Worm (Caenorhabditis elegans) whole organism, young adult: ENCODE data around the gene T19H12.6.
A peak's percentile ranks its signal among the peaks of the same experiment; 100 is the strongest.

Experiments
- B0019.2 ChIP-seq: fragments of 200-800 bp; sonication (Bioruptor generic); conservative IDR thresholded peaks from 2 replicates; pipeline ENCODE4 v1.3.6; 2022; ENCODE audit warnings: missing genetic modification reagents, missing genetic modification characterization, missing compliant biosample characterization
- B0261.1 ChIP-seq: sonication (generic microtip); optimal IDR thresholded peaks from 2 replicates; lab custom pipeline; 2016; ENCODE audit warnings: mild to moderate bottlenecking, missing genetic modification characterization, moderate library complexity, missing compliant biosample characterization
- B0336.3 ChIP-seq: fragments of 200-800 bp; sonication (Bioruptor generic); IDR thresholded peaks from 2 replicates; pipeline ENCODE4 v1.3.6; 2022; ENCODE audit warnings: missing genetic modification characterization, missing compliant biosample characterization
- F33H1.4 ChIP-seq: fragments of 200-800 bp; sonication (Bioruptor generic); IDR thresholded peaks from 2 replicates; pipeline ENCODE4 v1.3.6; 2022; ENCODE audit warnings: missing genetic modification reagents, missing genetic modification characterization, missing compliant biosample characterization
- F37B4.10 ChIP-seq: fragments of 200-800 bp; sonication (Bioruptor generic); IDR thresholded peaks from 2 replicates; pipeline ENCODE4 v1.3.6; 2022; ENCODE audit warnings: missing genetic modification characterization, missing compliant biosample characterization
- F39B2.1 ChIP-seq: fragments of 200-800 bp; sonication (Bioruptor generic); IDR thresholded peaks from 2 replicates; pipeline ENCODE4 v1.3.6; 2022; ENCODE audit warnings: missing genetic modification reagents, missing genetic modification characterization, missing compliant biosample characterization
- Y56A3A.18 ChIP-seq: fragments of 200-800 bp; sonication (Bioruptor generic); IDR thresholded peaks from 2 replicates; pipeline ENCODE4 v1.3.6; 2022; ENCODE audit warnings: missing genetic modification reagents, missing genetic modification characterization, missing compliant biosample characterization
- Y95B8A.8 ChIP-seq: fragments of 200-800 bp; sonication (Bioruptor generic); IDR thresholded peaks from 2 replicates; pipeline ENCODE4 v1.3.6; 2022; ENCODE audit warnings: missing genetic modification reagents, missing genetic modification characterization, missing compliant biosample characterization
- athp-1 ChIP-seq: sonication (generic microtip); optimal IDR thresholded peaks from 2 replicates; lab custom pipeline; 2017; ENCODE audit warnings: mild to moderate bottlenecking, missing genetic modification characterization, missing compliant biosample characterization
- attf-3 ChIP-seq: fragments of 200-800 bp; sonication (Bioruptor generic); conservative IDR thresholded peaks from 2 replicates; pipeline ENCODE4 v1.3.6; 2022; ENCODE audit warnings: missing genetic modification reagents, missing genetic modification characterization, missing compliant biosample characterization
- bed-2 ChIP-seq: fragments of 200-800 bp; sonication (Bioruptor generic); IDR thresholded peaks from 2 replicates; pipeline ENCODE4 v1.3.6; 2022; ENCODE audit warnings: missing genetic modification reagents, missing genetic modification characterization, missing compliant biosample characterization
- ccch-3 ChIP-seq: fragments of 200-800 bp; sonication (Bioruptor generic); optimal IDR thresholded peaks from 2 replicates; lab custom pipeline; 2018; ENCODE audit warnings: mild to moderate bottlenecking, missing genetic modification characterization, missing compliant biosample characterization
- ceh-40 ChIP-seq: fragments of 200-800 bp; sonication (Bioruptor generic); IDR thresholded peaks from 2 replicates; pipeline ENCODE4 v1.3.6; 2022; ENCODE audit warnings: missing genetic modification characterization, missing compliant biosample characterization
- ceh-91 ChIP-seq: fragments of 200-800 bp; sonication (Bioruptor generic); IDR thresholded peaks from 2 replicates; pipeline ENCODE4 v1.3.6; 2022; ENCODE audit warnings: missing genetic modification reagents, missing genetic modification characterization, missing compliant biosample characterization
- dpff-1 ChIP-seq: sonication (generic microtip); optimal IDR thresholded peaks from 2 replicates; lab custom pipeline; 2017; ENCODE audit warnings: mild to moderate bottlenecking, missing genetic modification characterization, missing compliant biosample characterization
- efl-1 ChIP-seq: fragments of 150-350 bp; optimal IDR thresholded peaks from 2 replicates; lab custom pipeline; 2014; ENCODE audit warnings: missing biosample characterization, missing genetic modification reagents, missing genetic modification characterization
- ets-4 ChIP-seq: fragments of 200-800 bp; sonication (Bioruptor generic); optimal IDR thresholded peaks from 2 replicates; lab custom pipeline; 2018; ENCODE audit warnings: mild to moderate bottlenecking, missing genetic modification characterization, missing compliant biosample characterization
- him-1 ChIP-seq: sonication (generic microtip); optimal IDR thresholded peaks from 2 replicates; lab custom pipeline; 2016; ENCODE audit warnings: missing genotype, missing genetic modification reagents, missing genetic modification characterization, missing compliant biosample characterization
- hsf-1 ChIP-seq: fragments of 200-800 bp; sonication (Bioruptor generic); IDR thresholded peaks from 2 replicates; pipeline ENCODE4 v1.3.6; 2022; ENCODE audit warnings: missing genetic modification reagents, missing genetic modification characterization, missing compliant biosample characterization
- lag-1 ChIP-seq: fragments of 200-800 bp; sonication (Bioruptor generic); IDR thresholded peaks from 2 replicates; pipeline ENCODE4 v1.3.6; 2022; ENCODE audit warnings: missing genetic modification reagents, missing genetic modification characterization, missing compliant biosample characterization
- lin-26 ChIP-seq: fragments of 200-800 bp; sonication (Bioruptor generic); IDR thresholded peaks from 2 replicates; pipeline ENCODE4 v1.3.6; 2022; ENCODE audit warnings: missing genetic modification reagents, missing genetic modification characterization, missing compliant biosample characterization
- lin-54 ChIP-seq: fragments of 200-800 bp; sonication (Bioruptor generic); optimal IDR thresholded peaks from 2 replicates; lab custom pipeline; 2018; ENCODE audit warnings: mild to moderate bottlenecking, missing genetic modification characterization, missing compliant biosample characterization
- lsl-1 ChIP-seq: fragments of 200-800 bp; sonication (Bioruptor generic); optimal IDR thresholded peaks from 2 replicates; lab custom pipeline; 2018; ENCODE audit warnings: mild to moderate bottlenecking, missing genetic modification characterization, moderate library complexity, missing compliant biosample characterization
- madf-6 ChIP-seq: fragments of 200-800 bp; sonication (Bioruptor generic); IDR thresholded peaks from 2 replicates; pipeline ENCODE4 v1.3.6; 2022; ENCODE audit warnings: missing genetic modification reagents, missing genetic modification characterization, missing compliant biosample characterization
- madf-8 ChIP-seq: fragments of 200-800 bp; sonication (Bioruptor generic); conservative IDR thresholded peaks from 2 replicates; pipeline ENCODE4 v1.3.6; 2022; ENCODE audit warnings: missing genetic modification reagents, missing genetic modification characterization, missing compliant biosample characterization
- nfyb-1 ChIP-seq: fragments of 200-800 bp; sonication (Bioruptor generic); IDR thresholded peaks from 2 replicates; pipeline ENCODE4 v1.3.6; 2022; ENCODE audit warnings: missing genetic modification reagents, missing genetic modification characterization, missing compliant biosample characterization
- nhr-80 ChIP-seq: sonication (generic microtip); optimal IDR thresholded peaks from 2 replicates; lab custom pipeline; 2016; ENCODE audit warnings: missing genetic modification characterization, missing compliant biosample characterization
- pbrm-1 ChIP-seq: fragments of 200-800 bp; sonication (Bioruptor generic); IDR thresholded peaks from 2 replicates; pipeline ENCODE4 v1.3.6; 2022; ENCODE audit warnings: missing genetic modification reagents, missing genetic modification characterization, missing compliant biosample characterization
- rpc-1 ChIP-seq, 2 experiments: fragments of 150-350 bp in 1 of 2; sonication (generic microtip) in 1 of 2; optimal IDR thresholded peaks; 2 replicates each; lab custom pipeline; 2014 to 2018; ENCODE audit warnings: missing biosample characterization in 1 of 2, missing genetic modification characterization in 1 of 2, missing genetic modification reagents in 1 of 2, missing genotype in 1 of 2
- snpc-1.3 ChIP-seq: sonication (generic microtip); optimal IDR thresholded peaks from 2 replicates; lab custom pipeline; 2017; ENCODE audit warnings: missing genetic modification characterization, mild to moderate bottlenecking, missing compliant biosample characterization, antibody characterized with exemption, moderate library complexity, missing genotype, missing genetic modification reagents; ENCODE audit not compliant: insufficient read depth
- snpc-4 ChIP-seq, 5 experiments: fragments of 150-350 bp in 1 of 5; sonication (generic microtip) in 4 of 5; optimal IDR thresholded peaks; 2 replicates each; lab custom pipeline; 2014 to 2018; ENCODE audit warnings: missing genetic modification characterization in 5 of 5, missing biosample characterization in 3 of 5, antibody characterized with exemption in 2 of 5, mild to moderate bottlenecking in 2 of 5, missing compliant biosample characterization in 2 of 5, missing genotype in 2 of 5, moderate library complexity in 2 of 5, missing genetic modification reagents in 1 of 5
- somi-1 ChIP-seq: fragments of 200-800 bp; sonication (Bioruptor generic); optimal IDR thresholded peaks from 2 replicates; lab custom pipeline; 2018; ENCODE audit warnings: mild to moderate bottlenecking, missing genetic modification characterization, missing compliant biosample characterization
- tbp1 ChIP-seq: fragments of 200-800 bp; sonication (Bioruptor generic); optimal IDR thresholded peaks from 2 replicates; lab custom pipeline; 2018; ENCODE audit warnings: mild to moderate bottlenecking, missing genetic modification characterization, missing compliant biosample characterization
- tlf-1 ChIP-seq: fragments of 200-800 bp; sonication (Bioruptor generic); optimal IDR thresholded peaks from 2 replicates; lab custom pipeline; 2018; ENCODE audit warnings: mild to moderate bottlenecking, missing genetic modification characterization, missing compliant biosample characterization
- xnd-1 ChIP-seq: sonication (generic microtip); optimal IDR thresholded peaks from 2 replicates; lab custom pipeline; 2016; ENCODE audit warnings: missing genotype, missing genetic modification reagents, missing genetic modification characterization, missing compliant biosample characterization
- ztf-18 ChIP-seq: sonication (generic microtip); optimal IDR thresholded peaks from 2 replicates; lab custom pipeline; 2016; ENCODE audit warnings: missing genotype, mild to moderate bottlenecking, missing genetic modification characterization, missing compliant biosample characterization
- ztf-25 ChIP-seq: fragments of 200-800 bp; sonication (Bioruptor generic); IDR thresholded peaks from 2 replicates; pipeline ENCODE4 v1.3.6; 2022; ENCODE audit warnings: missing genetic modification reagents, missing genetic modification characterization, missing compliant biosample characterization

T19H12.6 gene

DNA sequence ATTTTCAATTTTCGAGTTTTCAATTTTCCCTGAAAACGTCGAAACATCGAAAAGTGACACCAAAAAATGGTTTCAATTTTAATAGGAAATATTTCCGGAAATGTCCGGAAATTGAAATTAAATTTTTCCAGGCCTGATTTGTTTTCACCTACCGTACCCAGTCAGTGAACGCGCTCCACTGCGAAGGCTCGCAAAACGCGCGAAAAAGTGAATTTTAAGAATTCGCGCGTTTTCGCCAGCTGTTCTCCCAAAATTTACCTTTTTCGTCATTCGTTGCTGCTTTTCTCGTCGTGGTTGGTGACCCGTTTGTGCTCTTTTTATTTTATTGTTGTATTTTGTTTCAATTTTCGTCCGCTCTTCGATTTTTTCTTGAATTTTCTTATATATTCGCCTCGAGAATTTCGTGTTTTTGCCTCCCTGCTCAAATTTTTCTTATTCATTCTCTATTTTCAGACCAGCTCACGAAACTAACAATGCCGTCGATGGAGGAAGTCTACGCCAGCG is 12.5 kb upstream of the T19H12.6 start, which contains the start of gene T19H12.2 (continued):
- peak; percentile 80 for TF ChIP-seq him-1 (tag; lab: Kevin White, UChicago)
- peak; percentile 67 for TF ChIP-seq attf-3 (GFP tag; lab: Robert Waterston, UW)
- TF ChIP-seq ccch-3 (GFP tag; lab: Kevin White, UChicago) = no peak
- peak; percentile 66 for TF ChIP-seq tbp1
- peak; percentile 59; the same call in 1 of the 2 replicates for TF ChIP-seq nfyb-1 (GFP tag; lab: Robert Waterston, UW)
- peak; percentile 21; the same call in 1 of the 2 replicates for TF ChIP-seq lin-26 (GFP tag; lab: Robert Waterston, UW)
- TF ChIP-seq lsl-1 (GFP tag; lab: Kevin White, UChicago) = peak; percentile 99
- TF ChIP-seq ceh-91 (GFP tag; lab: Robert Waterston, UW) = peak; percentile 99
- peak; percentile 99 for TF ChIP-seq efl-1 (GFP tag; lab: Kevin White, UChicago)
- TF ChIP-seq snpc-1.3 (tag; lab: Kevin White, UChicago) = peak; percentile 86
- TF ChIP-seq hsf-1 (GFP tag; lab: Robert Waterston, UW) = peak; percentile 89
- peak; percentile 100 for TF ChIP-seq madf-6 (GFP tag; lab: Robert Waterston, UW)
- TF ChIP-seq B0336.3 (GFP tag; lab: Robert Waterston, UW) = peak; percentile 63; the same call in 1 of the 2 replicates
- peak; percentile 100 for TF ChIP-seq madf-8
- no peak for TF ChIP-seq F37B4.10 (GFP tag; lab: Robert Waterston, UW)
- TF ChIP-seq ceh-40 (GFP tag; lab: Robert Waterston, UW) = no peak
- no peak for TF ChIP-seq ets-4 (GFP tag; lab: Kevin White, UChicago)
- peak; percentile 51 for TF ChIP-seq athp-1
- TF ChIP-seq snpc-4 (GFP tag; optimal IDR thresholded peaks at IDR 0.05; lab: Kevin White, UChicago) = peak; percentile 58
- peak in 3 of 4 experiments; percentile 32 to 70 (median 62) for TF ChIP-seq snpc-4 (tag; optimal IDR thresholded peaks at IDR 0.05; lab: Kevin White, UChicago)
- TF ChIP-seq xnd-1 (tag; lab: Kevin White, UChicago) = peak; percentile 99
- peak; percentile 92 for TF ChIP-seq tlf-1 (GFP tag; lab: Kevin White, UChicago)
- no peak for TF ChIP-seq dpff-1
- TF ChIP-seq B0261.1 (tag; lab: Kevin White, UChicago) = no peak
- TF ChIP-seq F39B2.1 (GFP tag; lab: Robert Waterston, UW) = 0 out of 2 replicates have a peak, but pooled peaks have one; percentile 54
- peak; percentile 29 for TF ChIP-seq ztf-18 (tag; lab: Kevin White, UChicago)
- 0 out of 2 replicates have a peak, but pooled peaks have one; percentile 69 for TF ChIP-seq ztf-25 (GFP tag; lab: Robert Waterston, UW)
- no peak for TF ChIP-seq Y56A3A.18
- TF ChIP-seq bed-2 (GFP tag; lab: Robert Waterston, UW) = 0 out of 2 replicates have a peak, but pooled peaks have one; percentile 11
- peak; percentile 88 for TF ChIP-seq lin-54 (GFP tag; lab: Kevin White, UChicago)
- TF ChIP-seq lag-1 (GFP tag; lab: Robert Waterston, UW) = no peak
- TF ChIP-seq pbrm-1 = peak; percentile 80
- peak; percentile 92 for TF ChIP-seq F33H1.4 (GFP tag; lab: Robert Waterston, UW)
- no peak for TF ChIP-seq somi-1 (GFP tag; lab: Kevin White, UChicago)
- TF ChIP-seq rpc-1 (optimal IDR thresholded peaks at IDR 0.05; lab: Kevin White, UChicago) = no peak
- peak; percentile 1 for TF ChIP-seq rpc-1 (tag; optimal IDR thresholded peaks at IDR 0.05; lab: Kevin White, UChicago)
- peak; percentile 93 for TF ChIP-seq Y95B8A.8 (GFP tag; lab: Robert Waterston, UW)
- TF ChIP-seq, all 124 proteins: peak for 50

- TF ChIP-seq nhr-80 (tag; lab: Kevin White, UChicago) (peak; percentile 71), B0019.2 (no peak)
Measured at ce11 chrV:4889477-4889876, 12.0 kb upstream of the T19H12.6 start, which contains the start of gene ugt-12. Gene ugt-12, minus strand, starts transcription at chrV:4889629.
